Worm (Caenorhabditis elegans) whole organism, L1 larva: ENCODE data around the gene C50F7.3.

Experiments used
- C16A3.4 ChIP-seq: fragments of 150-350 bp; optimal IDR thresholded peaks from 2 replicates; lab custom pipeline; 2014; ENCODE audit warnings: missing biosample characterization, missing genetic modification characterization
- C34B4.2 ChIP-seq: sonication (generic microtip); optimal IDR thresholded peaks from 2 replicates; lab custom pipeline; 2017; ENCODE audit warnings: mild to moderate bottlenecking, missing genetic modification characterization, missing compliant biosample characterization
- aha-1 ChIP-seq: fragments of 150-350 bp; optimal IDR thresholded peaks from 2 replicates; lab custom pipeline; 2014; ENCODE audit warnings: missing biosample characterization, missing genetic modification characterization
- alr-1 ChIP-seq: fragments of 200-800 bp; sonication (Bioruptor generic); optimal IDR thresholded peaks from 2 replicates; lab custom pipeline; 2018; ENCODE audit warnings: borderline replicate concordance, mild to moderate bottlenecking, missing genetic modification characterization, missing compliant biosample characterization
- aly-2 ChIP-seq: fragments of 150-350 bp; optimal IDR thresholded peaks from 2 replicates; lab custom pipeline; 2014; ENCODE audit warnings: missing biosample characterization, missing genetic modification characterization
- blmp-1 ChIP-seq: fragments of 150-350 bp; optimal IDR thresholded peaks from 2 replicates; lab custom pipeline; 2014; ENCODE audit warnings: missing biosample characterization, missing genetic modification characterization
- ceh-8 ChIP-seq: fragments of 200-800 bp; sonication (Bioruptor generic); optimal IDR thresholded peaks from 2 replicates; lab custom pipeline; 2018; ENCODE audit warnings: mild to moderate bottlenecking, missing genetic modification characterization, moderate library complexity, missing compliant biosample characterization
- ceh-88 ChIP-seq: fragments of 200-800 bp; sonication (Bioruptor generic); IDR thresholded peaks from 2 replicates; pipeline ENCODE4 v1.3.6; 2022; ENCODE audit warnings: missing genetic modification characterization, missing compliant biosample characterization
- ces-1 ChIP-seq: fragments of 150-350 bp; optimal IDR thresholded peaks from 2 replicates; lab custom pipeline; 2014; ENCODE audit warnings: missing biosample characterization, missing genetic modification reagents, missing genetic modification characterization
- dpl-1 ChIP-seq, 3 experiments: fragments of 150-350 bp in 2 of 3; sonication (generic microtip) in 1 of 3; optimal IDR thresholded peaks; 2 replicates each; lab custom pipeline; 2014 to 2017; ENCODE audit warnings: missing biosample characterization in 3 of 3, missing genetic modification characterization in 3 of 3, missing genetic modification reagents in 3 of 3
- efl-3 ChIP-seq: fragments of 200-800 bp; sonication (Bioruptor generic); optimal IDR thresholded peaks from 2 replicates; lab custom pipeline; 2018; ENCODE audit warnings: mild to moderate bottlenecking, missing genetic modification characterization, missing compliant biosample characterization
- elt-2 ChIP-seq: sonication (generic microtip); optimal IDR thresholded peaks from 2 replicates; lab custom pipeline; 2016; ENCODE audit warnings: missing genetic modification characterization, mild to moderate bottlenecking, inconsistent platforms, missing compliant biosample characterization, missing genetic modification reagents
- elt-3 ChIP-seq, 6 experiments: fragments of 150-350 bp in 1 of 6; sonication (generic microtip); optimal IDR thresholded peaks; 2 replicates each; lab custom pipeline; 2017 to 2018; ENCODE audit warnings: missing biosample characterization in 6 of 6, missing genetic modification characterization in 6 of 6, inconsistent platforms in 1 of 6
- ets-5 ChIP-seq: fragments of 200-800 bp; sonication (Bioruptor generic); IDR thresholded peaks from 2 replicates; pipeline ENCODE4 v1.3.6; 2022; ENCODE audit warnings: missing genetic modification characterization, missing compliant biosample characterization
- fkh-8 ChIP-seq: sonication (generic microtip); optimal IDR thresholded peaks from 2 replicates; lab custom pipeline; 2016; ENCODE audit warnings: mild to moderate bottlenecking, missing genetic modification characterization, missing compliant biosample characterization
- hpl-2 ChIP-seq: fragments of 150-350 bp; optimal IDR thresholded peaks from 2 replicates; lab custom pipeline; 2014; ENCODE audit warnings: missing biosample characterization, missing genetic modification reagents, missing genetic modification characterization
- irx-1 ChIP-seq: sonication (generic microtip); optimal IDR thresholded peaks from 2 replicates; lab custom pipeline; 2016; ENCODE audit warnings: missing genetic modification characterization, missing compliant biosample characterization
- isw-1 ChIP-seq: fragments of 200-800 bp; sonication (Bioruptor generic); IDR thresholded peaks from 2 replicates; pipeline ENCODE4 v1.3.6; 2022; ENCODE audit warnings: missing genetic modification characterization, missing compliant biosample characterization
- jun-1 ChIP-seq: fragments of 150-350 bp; optimal IDR thresholded peaks from 2 replicates; lab custom pipeline; 2014; ENCODE audit warnings: missing biosample characterization, missing genetic modification reagents, missing genetic modification characterization
- lin-13 ChIP-seq: fragments of 150-350 bp; optimal IDR thresholded peaks from 2 replicates; lab custom pipeline; 2014; ENCODE audit warnings: missing biosample characterization, missing genetic modification reagents, missing genetic modification characterization
- lin-15B ChIP-seq: fragments of 150-350 bp; sonication (generic microtip); optimal IDR thresholded peaks from 3 replicates; lab custom pipeline; 2014; ENCODE audit warnings: missing biosample characterization, missing genetic modification characterization
- lin-35 ChIP-seq, 2 experiments: fragments of 150-350 bp; optimal IDR thresholded peaks; 2 replicates each; lab custom pipeline; 2014; ENCODE audit warnings: missing biosample characterization in 2 of 2, missing genetic modification characterization in 2 of 2, missing genetic modification reagents in 2 of 2
- lin-39 ChIP-seq: fragments of 150-350 bp; optimal IDR thresholded peaks from 2 replicates; lab custom pipeline; 2014; ENCODE audit warnings: missing biosample characterization, missing genetic modification reagents, missing genetic modification characterization
- mab-9 ChIP-seq: fragments of 200-800 bp; sonication (Bioruptor generic); IDR thresholded peaks from 2 replicates; pipeline ENCODE4 v1.3.6; 2022; ENCODE audit warnings: missing genetic modification reagents, missing genetic modification characterization, missing compliant biosample characterization
- mef-2 ChIP-seq: fragments of 150-350 bp; optimal IDR thresholded peaks from 2 replicates; lab custom pipeline; 2014; ENCODE audit warnings: missing biosample characterization, missing genetic modification characterization
- nhr-47 ChIP-seq: sonication (generic microtip); optimal IDR thresholded peaks from 2 replicates; lab custom pipeline; 2016; ENCODE audit warnings: mild to moderate bottlenecking, missing genetic modification characterization, moderate library complexity, missing compliant biosample characterization
- nhr-71 ChIP-seq: sonication (generic microtip); optimal IDR thresholded peaks from 2 replicates; lab custom pipeline; 2016; ENCODE audit warnings: mild to moderate bottlenecking, missing genetic modification characterization, moderate library complexity, missing compliant biosample characterization
- nhr-77 ChIP-seq: fragments of 150-350 bp; optimal IDR thresholded peaks from 2 replicates; lab custom pipeline; 2014; ENCODE audit warnings: missing biosample characterization, missing genetic modification characterization
- sptf-1 ChIP-seq: fragments of 150-350 bp; optimal IDR thresholded peaks from 2 replicates; lab custom pipeline; 2014; ENCODE audit warnings: missing biosample characterization, missing genetic modification characterization
- sup-37 ChIP-seq: fragments of 200-800 bp; sonication (Bioruptor generic); optimal IDR thresholded peaks from 2 replicates; lab custom pipeline; 2018; ENCODE audit warnings: mild to moderate bottlenecking, missing genetic modification characterization, missing compliant biosample characterization
- swsn-7 ChIP-seq: sonication (generic microtip); optimal IDR thresholded peaks from 2 replicates; lab custom pipeline; 2016; ENCODE audit warnings: missing genetic modification characterization, missing compliant biosample characterization
- tbx-2 ChIP-seq: sonication (generic microtip); optimal IDR thresholded peaks from 2 replicates; lab custom pipeline; 2016; ENCODE audit warnings: missing genetic modification characterization, missing compliant biosample characterization
- tlp-1 ChIP-seq: fragments of 150-350 bp; optimal IDR thresholded peaks from 2 replicates; lab custom pipeline; 2014; ENCODE audit warnings: missing biosample characterization, missing genetic modification characterization
- unc-86 ChIP-seq: sonication (generic microtip); optimal IDR thresholded peaks from 2 replicates; lab custom pipeline; 2016; ENCODE audit warnings: missing genetic modification characterization, missing compliant biosample characterization
- unc-98 ChIP-seq: fragments of 200-800 bp; sonication (Bioruptor generic); IDR thresholded peaks from 2 replicates; pipeline ENCODE4 v1.3.6; 2022; ENCODE audit warnings: missing genetic modification characterization, missing compliant biosample characterization
- zag-1 ChIP-seq: fragments of 150-350 bp; optimal IDR thresholded peaks from 2 replicates; lab custom pipeline; 2014; ENCODE audit warnings: missing biosample characterization, missing genetic modification characterization
- ztf-4 ChIP-seq: fragments of 150-350 bp; optimal IDR thresholded peaks from 2 replicates; lab custom pipeline; 2014; ENCODE audit warnings: missing biosample characterization, missing genetic modification characterization

The C50F7.3 gene

DNA sequence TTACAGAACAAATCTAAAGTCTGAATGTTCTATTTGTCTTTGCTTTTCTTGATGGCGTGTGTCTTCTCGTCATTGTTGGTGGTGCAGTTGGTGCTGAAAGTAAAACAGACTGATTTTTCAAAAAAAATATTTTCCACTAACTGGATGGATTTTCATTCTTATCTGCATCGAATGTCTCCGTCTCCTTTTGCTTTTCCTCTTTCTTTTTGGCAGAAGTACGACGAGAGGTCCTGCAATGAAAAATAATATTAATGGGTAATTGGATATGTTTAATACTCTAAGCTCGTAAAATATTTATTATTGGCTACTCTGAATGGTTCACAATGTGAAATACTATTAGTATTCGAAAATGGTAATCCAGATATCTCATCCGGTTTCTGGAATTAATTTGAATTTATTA is 28.0 kb downstream of the C50F7.3 start, which contains the start of gene del-7:
del-7 (plus strand) TSS at position 301 of the 400 bp plus-strand sequence.
- no peak for TF ChIP-seq jun-1 (tag; lab: Kevin White, UChicago)
- TF ChIP-seq hpl-2 (GFP tag; lab: Kevin White, UChicago) = no peak
- TF ChIP-seq ceh-88 (GFP tag; lab: Robert Waterston, UW) = no peak
- TF ChIP-seq dpl-1 (GFP tag; optimal IDR thresholded peaks at IDR 0.05; lab: Kevin White, UChicago) = no peak
- TF ChIP-seq sup-37 (GFP tag; lab: Kevin White, UChicago) = no peak
- TF ChIP-seq aha-1 = no peak
- TF ChIP-seq swsn-7 = no peak

- TF ChIP-seq mab-9 (GFP tag; lab: Robert Waterston, UW) (no peak), nhr-77 (no peak), tbx-2 (tag; lab: Kevin White, UChicago) (no peak), aly-2 (tag; lab: Kevin White, UChicago) (no peak)
- TF ChIP-seq, all 84 proteins: peak for 0
Measured at ce11 chrIV:7763748-7764147, 31.6 kb downstream of the C50F7.3 start, which contains the start of the genes C46A5.6 and C46A5.1. Gene C46A5.6, minus strand, starts transcription at chrIV:7763848. Gene C46A5.1, plus strand, starts transcription at chrIV:7763931.

ce11 chrIV:7764319-7764718 is 32.2 kb downstream of the C50F7.3 start:
- no peak for TF ChIP-seq tlp-1 (tag; lab: Kevin White, UChicago)
- TF ChIP-seq unc-98 (GFP tag; lab: Robert Waterston, UW) = no peak
- TF ChIP-seq blmp-1 (tag; lab: Kevin White, UChicago) = no peak
- TF ChIP-seq mef-2 (tag; lab: Kevin White, UChicago) = no peak
- TF ChIP-seq aha-1 = no peak
- TF ChIP-seq efl-3 (GFP tag; lab: Kevin White, UChicago) = no peak
- no peak for TF ChIP-seq lin-15B (tag; lab: Kevin White, UChicago)
- no peak for TF ChIP-seq C16A3.4 (tag; lab: Kevin White, UChicago)
- no peak for TF ChIP-seq nhr-47
- no peak for TF ChIP-seq ztf-4 (tag; lab: Kevin White, UChicago)
- TF ChIP-seq lin-35 (GFP tag; optimal IDR thresholded peaks at IDR 0.05; lab: Kevin White, UChicago) = no peak
- TF ChIP-seq irx-1 (tag; lab: Kevin White, UChicago) = no peak
- TF ChIP-seq nhr-71 (tag; lab: Kevin White, UChicago) = no peak
- no peak for TF ChIP-seq jun-1 (tag; lab: Kevin White, UChicago)
- no peak for TF ChIP-seq ceh-88 (GFP tag; lab: Robert Waterston, UW)
- no peak for TF ChIP-seq fkh-8
- TF ChIP-seq elt-3 (tag; optimal IDR thresholded peaks at IDR 0.05; lab: Kevin White, UChicago) = no peak

- TF ChIP-seq ces-1 (GFP tag; lab: Kevin White, UChicago) (no peak), C34B4.2 (tag; lab: Kevin White, UChicago) (no peak), ets-5 (GFP tag; lab: Robert Waterston, UW) (no peak), lin-39 (no peak), elt-2 (no peak), tlp-1 (tag; lab: Kevin White, UChicago) (no peak), sptf-1 (tag; lab: Kevin White, UChicago) (no peak), isw-1 (GFP tag; lab: Robert Waterston, UW) (no peak), ceh-8 (no peak), alr-1 (tag; lab: Kevin White, UChicago) (no peak), lin-13 (GFP tag; lab: Kevin White, UChicago) (no peak), unc-86 (tag; lab: Kevin White, UChicago) (no peak), zag-1 (tag; lab: Kevin White, UChicago) (no peak)
Measured at ce11 chrIV:7770162-7770561, 38.0 kb downstream of the C50F7.3 start, which contains the start of gene rdl-1. Gene rdl-1, minus strand, starts transcription at chrIV:7770262.
